Fruit fly (Drosophila melanogaster) whole organism, adult: ENCODE results near the gene CG18213.

Source experiments
- CG1620 ChIP-seq: fragments of 200-800 bp; sonication (Bioruptor generic); optimal IDR thresholded peaks from 2 replicates; lab custom pipeline; 2016; ENCODE audit warnings: missing biosample characterization, missing genetic modification characterization
- CG5204 ChIP-seq: fragments of 200-800 bp; sonication (Bioruptor generic); optimal IDR thresholded peaks from 2 replicates; lab custom pipeline; 2016; ENCODE audit warnings: missing biosample characterization, missing genetic modification characterization
- CG7101 ChIP-seq: fragments of 200-800 bp; sonication (Bioruptor generic); optimal IDR thresholded peaks from 2 replicates; lab custom pipeline; 2018; ENCODE audit warnings: missing biosample characterization, mild to moderate bottlenecking, missing genetic modification characterization, moderate library complexity
- Mnt ChIP-seq: fragments of 200-800 bp; sonication (Bioruptor generic); optimal IDR thresholded peaks from 2 replicates; lab custom pipeline; 2016; ENCODE audit warnings: missing biosample characterization, mild to moderate bottlenecking, missing genetic modification characterization
- bab1 ChIP-seq: fragments of 200-800 bp; sonication (Bioruptor generic); optimal IDR thresholded peaks from 3 replicates; lab custom pipeline; 2019; ENCODE audit warnings: missing biosample characterization, mild to moderate bottlenecking, missing genetic modification characterization, moderate library complexity
- kay ChIP-seq: fragments of 200-800 bp; sonication (Bioruptor generic); peaks from one replicate; lab custom pipeline; 2016; ENCODE audit warnings: missing biosample characterization, missing genetic modification characterization, borderline replicate concordance
- pad ChIP-seq: fragments of 200-800 bp; sonication (Bioruptor generic); optimal IDR thresholded peaks from 3 replicates; lab custom pipeline; 2017; ENCODE audit warnings: missing biosample characterization, missing genetic modification characterization, mild to moderate bottlenecking, moderate library complexity, missing genetic modification reagents
- tj ChIP-seq: fragments of 200-800 bp; sonication (Bioruptor generic); optimal IDR thresholded peaks from 3 replicates; lab custom pipeline; 2017; ENCODE audit warnings: missing biosample characterization, mild to moderate bottlenecking, missing genetic modification characterization, moderate library complexity

dm6 chr3R:17059811-17060169, 19.8 kb upstream of the CG18213 start:
- TF ChIP-seq tj (GFP tag; lab: Kevin White, UChicago) (no peak), bab1 (GFP tag; lab: Kevin White, UChicago) (no peak), CG7101 (tag; lab: Kevin White, UChicago) (no peak), kay (GFP tag; lab: Kevin White, UChicago) (no peak), pad (GFP tag; lab: Kevin White, UChicago) (no peak), CG5204 (GFP tag; lab: Kevin White, UChicago) (no peak), CG1620 (GFP tag; lab: Kevin White, UChicago) (no peak), Mnt (peak; percentile 69)
